Fruit fly (Drosophila melanogaster): ENCODE measurements around the gene a10.

a10 gene

dm6 chr3L:17027310-17027709, 3.8 kb upstream of the a10 start, which contains the start of gene CG7730:
CG7730 (plus strand) TSS chr3L:17027515.
- TF ChIP-seq CG17801 (GFP tag; optimal IDR thresholded peaks at IDR 0.05; ENCODE audit: partially characterized antibody): no peak

dm6 chr3L:17024095-17024639, 626 bp upstream of the a10 start, which contains the start of gene Fit2:
Fit2 (plus strand) TSS chr3L:17024328.
- TF ChIP-seq CG17801 (GFP tag; optimal IDR thresholded peaks at IDR 0.05; ENCODE audit: partially characterized antibody): no peak

- TF ChIP-seq CG17801 (GFP tag; optimal IDR thresholded peaks at IDR 0.05; ENCODE audit: partially characterized antibody): no peak
Observed at dm6 chr3L:17022756-17023155, 785 bp downstream of the a10 start, which contains the start of gene CG6652. CG6652 (minus strand) TSS chr3L:17022856.

dm6 chr3L:17016576-17016917, 7.0 kb downstream of the a10 start:
- no peak for TF ChIP-seq CG17801 (GFP tag; optimal IDR thresholded peaks at IDR 0.05; ENCODE audit: partially characterized antibody)

dm6 chr3L:17015663-17016575, 7.6 kb downstream of the a10 start, which contains the start of the genes CG6664 and CG7728:
CG6664 (minus strand) TSS chr3L:17016180.
CG7728 (plus strand) TSS chr3L:17016536.
- no peak for TF ChIP-seq CG17801 (GFP tag; optimal IDR thresholded peaks at IDR 0.05; ENCODE audit: partially characterized antibody)

- peak; percentile 51 for TF ChIP-seq CG17801 (GFP tag; optimal IDR thresholded peaks at IDR 0.05; ENCODE audit: partially characterized antibody)
Observed at dm6 chr3L:17012017-17012719, 11.4 kb downstream of the a10 start, which contains the start of gene CG3764. CG3764 (minus strand) TSS chr3L:17012565.

- no peak for TF ChIP-seq CG17801 (GFP tag; optimal IDR thresholded peaks at IDR 0.05; ENCODE audit: partially characterized antibody)
Observed at dm6 chr3L:17011351-17012016, 12.1 kb downstream of the a10 start.

- no peak for TF ChIP-seq CG17801 (GFP tag; optimal IDR thresholded peaks at IDR 0.05; ENCODE audit: partially characterized antibody)
Observed at dm6 chr3L:17010492-17011303, 12.8 kb downstream of the a10 start.

- TF ChIP-seq CG17801 (GFP tag; optimal IDR thresholded peaks at IDR 0.05; ENCODE audit: partially characterized antibody): peak; percentile 82
Observed at dm6 chr3L:17009715-17010491, 13.6 kb downstream of the a10 start.

- no peak for TF ChIP-seq CG17801 (GFP tag; optimal IDR thresholded peaks at IDR 0.05; ENCODE audit: partially characterized antibody)
Observed at dm6 chr3L:17008911-17009364, 14.6 kb downstream of the a10 start.

- TF ChIP-seq CG17801 (GFP tag; optimal IDR thresholded peaks at IDR 0.05; ENCODE audit: partially characterized antibody): no peak
Observed at dm6 chr3L:17007945-17008344, 15.6 kb downstream of the a10 start.

dm6 chr3L:17007496-17007895, 16.0 kb downstream of the a10 start:
- no peak for TF ChIP-seq CG17801 (GFP tag; optimal IDR thresholded peaks at IDR 0.05; ENCODE audit: partially characterized antibody)

dm6 chr3L:17007041-17007471, 16.5 kb downstream of the a10 start:
- TF ChIP-seq CG17801 (GFP tag; optimal IDR thresholded peaks at IDR 0.05; ENCODE audit: partially characterized antibody): peak; percentile 15

Measured in ovary, adult (tissue).